Worm (Caenorhabditis elegans) whole organism, late embryonic: ENCODE results near the gene F20D12.12.

Experiments used
- F13H6.1 ChIP-seq: sonication (generic microtip); optimal IDR thresholded peaks from 2 replicates; lab custom pipeline; 2016; ENCODE audit warnings: missing genetic modification characterization, missing compliant biosample characterization
- T23F11.4 ChIP-seq: fragments of 200-800 bp; sonication (Bioruptor generic); optimal IDR thresholded peaks from 2 replicates; lab custom pipeline; 2018; ENCODE audit warnings: mild to moderate bottlenecking, missing genetic modification characterization, missing compliant biosample characterization
- ceh-24 ChIP-seq: sonication (generic microtip); optimal IDR thresholded peaks from 2 replicates; lab custom pipeline; 2016; ENCODE audit warnings: mild to moderate bottlenecking, missing genetic modification characterization, missing compliant biosample characterization
- ceh-6 ChIP-seq: fragments of 200-800 bp; sonication (Bioruptor generic); optimal IDR thresholded peaks from 2 replicates; lab custom pipeline; 2018; ENCODE audit warnings: mild to moderate bottlenecking, missing genetic modification characterization, missing compliant biosample characterization
- hlh-15 ChIP-seq: sonication (generic microtip); optimal IDR thresholded peaks from 2 replicates; lab custom pipeline; 2016; ENCODE audit warnings: missing genetic modification characterization, missing compliant biosample characterization
- hlh-8 ChIP-seq: sonication (generic microtip); optimal IDR thresholded peaks from 2 replicates; lab custom pipeline; 2016; ENCODE audit warnings: missing genotype, missing genetic modification characterization, missing compliant biosample characterization
- lim-6 ChIP-seq: sonication (generic microtip); optimal IDR thresholded peaks from 2 replicates; lab custom pipeline; 2016; ENCODE audit warnings: missing genetic modification characterization, missing compliant biosample characterization
- unc-42 ChIP-seq: sonication (generic microtip); optimal IDR thresholded peaks from 2 replicates; lab custom pipeline; 2016; ENCODE audit warnings: missing genotype, missing genetic modification characterization, missing compliant biosample characterization

DNA sequence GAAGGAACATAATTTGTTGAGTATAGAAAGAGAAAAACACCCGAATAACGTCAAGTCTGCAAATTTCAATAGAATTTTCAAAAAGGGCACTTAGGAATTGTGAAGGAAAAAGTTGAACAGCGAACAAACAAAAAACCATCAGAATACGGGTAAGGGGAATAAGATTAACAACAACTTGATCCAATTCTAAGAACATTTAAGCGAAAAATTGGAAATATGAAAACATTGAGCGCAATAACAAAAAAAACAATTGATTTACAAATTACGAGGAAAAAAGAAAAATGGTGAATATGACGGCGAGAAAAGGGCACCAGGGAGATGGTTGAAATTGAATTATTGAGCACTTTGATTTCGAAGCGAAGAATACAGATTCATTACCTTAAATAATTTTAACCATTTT is 30.3 kb upstream of the F20D12.12 start:
- TF ChIP-seq lim-6 (no peak), hlh-8 (tag; lab: Kevin White, UChicago) (no peak), hlh-15 (tag; lab: Kevin White, UChicago) (no peak), unc-42 (tag; lab: Kevin White, UChicago) (no peak), T23F11.4 (GFP tag; lab: Kevin White, UChicago) (no peak), ceh-6 (GFP tag; lab: Kevin White, UChicago) (no peak), F13H6.1 (no peak), ceh-24 (tag; lab: Kevin White, UChicago) (no peak)
